Fruit fly (Drosophila melanogaster): Measurements from ENCODE around the gene comt.
A peak's percentile ranks its signal among the peaks of the same experiment; 100 is the strongest.

comt gene

dm6 chrX:13234738-13235470 is 23.9 kb upstream of the comt start (continued):
- no peak for TF ChIP-seq Lhr (GFP tag; optimal IDR thresholded peaks at IDR 0.05)
- TF ChIP-seq Ets97D (GFP tag; optimal IDR thresholded peaks at IDR 0.05), result no peak
- TF ChIP-seq tgo (GFP tag; IDR thresholded peaks at IDR 0.05), result no peak; the same call in 2 of the 3 replicates
- peak; percentile 8; the same call in 1 of the 2 replicates for TF ChIP-seq CG14014 (GFP tag; IDR thresholded peaks at IDR 0.05)
- TF ChIP-seq Pdp1 (GFP tag; optimal IDR thresholded peaks at IDR 0.05), result peak in 1 of 2 experiments; percentile 87
- TF ChIP-seq CG8924 (tag; optimal IDR thresholded peaks at IDR 0.05), result no peak
- no peak for TF ChIP-seq sisA (GFP tag; IDR thresholded peaks at IDR 0.05)
- TF ChIP-seq wdn (GFP tag; IDR thresholded peaks at IDR 0.05), result peak; percentile 31; the same call in 1 of the 2 replicates
- TF ChIP-seq grau (tag; optimal IDR thresholded peaks at IDR 0.05), result peak; percentile 94
- TF ChIP-seq Rfx (GFP tag; IDR thresholded peaks at IDR 0.05), result peak; percentile 55
- TF ChIP-seq MESR4 (GFP tag; optimal IDR thresholded peaks at IDR 0.05), result no peak
- TF ChIP-seq CG16815 (GFP tag; optimal IDR thresholded peaks at IDR 0.05), result no peak
- TF ChIP-seq Eip74EF (GFP tag; optimal IDR thresholded peaks at IDR 0.05), result peak in 1 of 2 experiments; percentile 36
- no peak for TF ChIP-seq CG15011 (GFP tag; optimal IDR thresholded peaks at IDR 0.05)
- no peak for TF ChIP-seq Taf1 (GFP tag; IDR thresholded peaks at IDR 0.05)
- no peak for TF ChIP-seq H2.0 (GFP tag; IDR thresholded peaks at IDR 0.05)
- TF ChIP-seq D19A (tag; optimal IDR thresholded peaks at IDR 0.05), result no peak
- peak; percentile 12 for TF ChIP-seq nom (GFP tag; optimal IDR thresholded peaks at IDR 0.05)
- TF ChIP-seq Dek (tag; optimal IDR thresholded peaks at IDR 0.05), result no peak
- TF ChIP-seq sqz (GFP tag; optimal IDR thresholded peaks at IDR 0.05), result peak; percentile 56
- no peak for TF ChIP-seq CG7556 (GFP tag; optimal IDR thresholded peaks at IDR 0.05)
- no peak for TF ChIP-seq CG11504 (tag; optimal IDR thresholded peaks at IDR 0.05)
- no peak for TF ChIP-seq YL-1 (GFP tag; optimal IDR thresholded peaks at IDR 0.05)
- no peak for TF ChIP-seq Lpt (GFP tag; optimal IDR thresholded peaks at IDR 0.05)
- no peak for TF ChIP-seq CG17359 (tag; optimal IDR thresholded peaks at IDR 0.05)
- no peak for TF ChIP-seq Stat92E (GFP tag; optimal IDR thresholded peaks at IDR 0.05)
- TF ChIP-seq CG14441 (GFP tag; IDR thresholded peaks at IDR 0.05), result peak; percentile 43; the same call in 1 of the 2 replicates
- no peak for TF ChIP-seq pzg (GFP tag; optimal IDR thresholded peaks at IDR 0.05)
- TF ChIP-seq bowl (GFP tag; IDR thresholded peaks at IDR 0.05), result 0 out of 2 replicates have a peak, but pooled peaks have one; percentile 16
- TF ChIP-seq caup (GFP tag; optimal IDR thresholded peaks at IDR 0.05; ENCODE audit: severe bottlenecking), result no peak
- TF ChIP-seq H15 (GFP tag; IDR thresholded peaks at IDR 0.05), result no peak
- TF ChIP-seq salm (tag; optimal IDR thresholded peaks at IDR 0.05), result no peak
- no peak for TF ChIP-seq yki (optimal IDR thresholded peaks at IDR 0.05)
- no peak for TF ChIP-seq gfzf (GFP tag; optimal IDR thresholded peaks at IDR 0.05)
- TF ChIP-seq vnd (GFP tag; IDR thresholded peaks at IDR 0.05; ENCODE audit: partially characterized antibody), result no peak
- TF ChIP-seq CG12769 (tag; optimal IDR thresholded peaks at IDR 0.05), result peak; percentile 57
- peak; percentile 29 for TF ChIP-seq row (GFP tag; IDR thresholded peaks at IDR 0.05)
- TF ChIP-seq Dbx (GFP tag; IDR thresholded peaks at IDR 0.05), result 0 out of 3 replicates have a peak, but pooled peaks have one; percentile 12
- TF ChIP-seq CG8944 (GFP tag; optimal IDR thresholded peaks at IDR 0.05), result no peak
- no peak for TF ChIP-seq CG18011 (GFP tag; optimal IDR thresholded peaks at IDR 0.05)
- TF ChIP-seq sens-2 (GFP tag; IDR thresholded peaks at IDR 0.05), result no peak
